Worm (Caenorhabditis elegans) whole organism, L1 larva: ENCODE measurements around the gene cutl-27.

Source experiments
- aha-1 ChIP-seq: fragments of 150-350 bp; optimal IDR thresholded peaks from 2 replicates; lab custom pipeline; 2014; ENCODE audit warnings: missing biosample characterization, missing genetic modification characterization
- ceh-63 ChIP-seq: fragments of 200-800 bp; sonication (Bioruptor generic); optimal IDR thresholded peaks from 2 replicates; lab custom pipeline; 2018; ENCODE audit warnings: mild to moderate bottlenecking, missing genetic modification characterization, missing compliant biosample characterization
- ceh-82 ChIP-seq, 3 experiments: fragments of 150-350 bp in 1 of 3; sonication (generic microtip) in 2 of 3; optimal IDR thresholded peaks; 2 replicates each; lab custom pipeline; 2014 to 2017; ENCODE audit warnings: missing biosample characterization in 3 of 3, missing genetic modification characterization in 3 of 3
- efl-3 ChIP-seq: fragments of 200-800 bp; sonication (Bioruptor generic); optimal IDR thresholded peaks from 2 replicates; lab custom pipeline; 2018; ENCODE audit warnings: mild to moderate bottlenecking, missing genetic modification characterization, missing compliant biosample characterization
- lin-39 ChIP-seq: fragments of 150-350 bp; optimal IDR thresholded peaks from 2 replicates; lab custom pipeline; 2014; ENCODE audit warnings: missing biosample characterization, missing genetic modification reagents, missing genetic modification characterization
- nhr-12 ChIP-seq: sonication (generic microtip); optimal IDR thresholded peaks from 2 replicates; lab custom pipeline; 2017; ENCODE audit warnings: missing biosample characterization, missing genetic modification characterization
- nhr-77 ChIP-seq: fragments of 150-350 bp; optimal IDR thresholded peaks from 2 replicates; lab custom pipeline; 2014; ENCODE audit warnings: missing biosample characterization, missing genetic modification characterization
- pag-3 ChIP-seq: sonication (generic microtip); optimal IDR thresholded peaks from 2 replicates; lab custom pipeline; 2017; ENCODE audit warnings: missing genetic modification characterization, mild to moderate bottlenecking, missing compliant biosample characterization, antibody characterized with exemption, borderline replicate concordance; ENCODE audit not compliant: insufficient read depth
- unc-86 ChIP-seq: sonication (generic microtip); optimal IDR thresholded peaks from 2 replicates; lab custom pipeline; 2016; ENCODE audit warnings: missing genetic modification characterization, missing compliant biosample characterization

DNA sequence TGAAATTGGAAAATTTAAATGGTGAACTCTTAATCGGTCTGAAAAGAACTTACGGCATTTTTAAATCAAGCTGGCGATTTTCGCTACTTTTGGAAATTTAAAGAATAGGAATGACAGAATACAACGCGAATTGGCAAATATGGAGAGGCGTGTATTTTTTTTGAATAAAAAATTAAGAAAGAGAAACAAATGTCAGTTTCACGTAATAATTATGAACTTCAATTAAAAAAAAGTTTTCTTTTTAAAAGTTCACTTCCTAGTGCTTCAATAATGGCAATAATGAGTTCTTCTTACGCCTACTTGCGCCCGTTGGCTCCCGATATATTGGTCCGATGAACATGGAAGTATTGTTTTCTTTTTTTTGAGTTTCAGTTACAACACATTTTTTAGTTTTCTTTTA lies 675 bp upstream of the cutl-27 start, which contains the start of gene pph-2:
- TF ChIP-seq unc-86 (tag; lab: Kevin White, UChicago) (no peak), nhr-77 (tag; lab: Kevin White, UChicago) (no peak), ceh-82 (tag; optimal IDR thresholded peaks at IDR 0.05; lab: Kevin White, UChicago) (no peak), aha-1 (tag; lab: Kevin White, UChicago) (no peak), efl-3 (no peak), ceh-63 (GFP tag; lab: Kevin White, UChicago) (no peak), nhr-12 (tag; lab: Kevin White, UChicago) (no peak), pag-3 (tag; lab: Kevin White, UChicago) (no peak), lin-39 (tag; lab: Kevin White, UChicago) (no peak)
